Fruit fly (Drosophila melanogaster) S2 (cell line): Measurements from ENCODE around the gene CG42266.

ENCODE experiments used
- CG8478 ChIP-seq: fragments of >200 bp; optimal IDR thresholded peaks from 2 replicates; lab custom pipeline; 2018
- CTCF ChIP-seq, 2 experiments: fragments of >200 bp; optimal IDR thresholded peaks; 2 replicates each; lab custom pipeline; 2018

DNA sequence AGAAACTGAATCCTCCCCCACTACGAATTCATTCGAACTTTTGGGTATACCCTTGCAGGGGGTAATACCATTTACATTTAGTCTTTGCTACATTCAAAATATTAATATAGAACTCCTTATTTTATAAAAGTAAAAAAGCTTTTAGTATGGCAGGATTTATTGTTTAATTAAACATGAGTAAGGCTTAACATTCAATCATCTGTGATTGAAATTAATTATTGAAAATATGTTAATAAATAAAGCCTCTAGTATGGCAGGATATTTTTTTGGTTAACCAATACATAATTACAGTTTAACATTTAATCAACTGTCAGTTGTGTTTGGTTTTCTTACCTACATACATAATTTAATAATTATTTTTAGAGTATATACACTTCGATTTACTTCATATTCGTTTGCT, 34.5 kb upstream of the CG42266 start:
- TF ChIP-seq CG8478 (lab: Kevin White, UChicago) (no peak), CTCF (optimal IDR thresholded peaks at IDR 0.05; lab: Kevin White, UChicago) (no peak)
